Fruit fly (Drosophila melanogaster): Measurements from ENCODE around the gene ZnT63C.

The ZnT63C gene

dm6 chr3L:3343260-3343659 is 39.8 kb downstream of the ZnT63C start (continued):
- TF ChIP-seq Ets96B (tag; optimal IDR thresholded peaks at IDR 0.05) = peak; percentile 6
- peak; percentile 82 for TF ChIP-seq lz (GFP tag; optimal IDR thresholded peaks at IDR 0.05)
- peak; percentile 55 for TF ChIP-seq vri (GFP tag; optimal IDR thresholded peaks at IDR 0.05)
- peak; percentile 17 for TF ChIP-seq dsx (GFP tag; optimal IDR thresholded peaks at IDR 0.05; ENCODE audit: poor library complexity, severe bottlenecking)
- peak; percentile 65 for TF ChIP-seq Blimp-1 (GFP tag; optimal IDR thresholded peaks at IDR 0.05)
- peak; percentile 81 for TF ChIP-seq CG8632 (GFP tag; optimal IDR thresholded peaks at IDR 0.05)
- no peak; the same call in 2 of the 3 replicates for TF ChIP-seq CG8119 (GFP tag; IDR thresholded peaks at IDR 0.05)
- TF ChIP-seq Hr39 (GFP tag; optimal IDR thresholded peaks at IDR 0.05) = peak; percentile 75
- no peak for TF ChIP-seq dac (GFP tag; optimal IDR thresholded peaks at IDR 0.05)
- TF ChIP-seq acj6 (GFP tag; optimal IDR thresholded peaks at IDR 0.05) = peak; percentile 82
- peak; percentile 85 for TF ChIP-seq CG34406 (GFP tag; optimal IDR thresholded peaks at IDR 0.05)
- TF ChIP-seq CG6276 (GFP tag; optimal IDR thresholded peaks at IDR 0.05) = peak; percentile 7
- TF ChIP-seq Met (GFP tag; optimal IDR thresholded peaks at IDR 0.05) = peak; percentile 90
- no peak for TF ChIP-seq CG1621 (tag; optimal IDR thresholded peaks at IDR 0.05)
- TF ChIP-seq Sox14 (GFP tag; optimal IDR thresholded peaks at IDR 0.05) = peak; percentile 66

- peak; percentile 7 for TF ChIP-seq CG6854 (GFP tag; optimal IDR thresholded peaks at IDR 0.05)
- no peak for TF ChIP-seq dsx (GFP tag; optimal IDR thresholded peaks at IDR 0.05; ENCODE audit: poor library complexity, severe bottlenecking)
- TF ChIP-seq CG31627 (GFP tag; optimal IDR thresholded peaks at IDR 0.05) = no peak
- no peak for TF ChIP-seq Ets96B (tag; optimal IDR thresholded peaks at IDR 0.05)
- TF ChIP-seq vri (GFP tag; optimal IDR thresholded peaks at IDR 0.05) = peak; percentile 45
- TF ChIP-seq CG3032 (tag; optimal IDR thresholded peaks at IDR 0.05) = no peak
- peak; percentile 52 for TF ChIP-seq fkh (GFP tag; optimal IDR thresholded peaks at IDR 0.05)
- no peak for TF ChIP-seq Hr4 (GFP tag; optimal IDR thresholded peaks at IDR 0.05)
- TF ChIP-seq CG15336 (GFP tag; IDR thresholded peaks at IDR 0.05) = no peak
- peak; percentile 47 for TF ChIP-seq svp (GFP tag)
- no peak for TF ChIP-seq Blimp-1 (GFP tag; optimal IDR thresholded peaks at IDR 0.05)
- TF ChIP-seq CG6808 (GFP tag; optimal IDR thresholded peaks at IDR 0.05) = no peak
- TF ChIP-seq CG8319 (GFP tag; optimal IDR thresholded peaks at IDR 0.05) = no peak
- no peak for TF ChIP-seq esn (GFP tag; optimal IDR thresholded peaks at IDR 0.05)
- no peak for TF ChIP-seq CG6792 (GFP tag; optimal IDR thresholded peaks at IDR 0.05)
- TF ChIP-seq eg (GFP tag; IDR thresholded peaks at IDR 0.05) = no peak
- no peak for TF ChIP-seq CG3919 (GFP tag; optimal IDR thresholded peaks at IDR 0.05)
- TF ChIP-seq CG6276 (GFP tag; optimal IDR thresholded peaks at IDR 0.05) = no peak
Measured at dm6 chr3L:3344528-3344927, 41.0 kb downstream of the ZnT63C start.

dm6 chr3L:3346294-3346693 is 42.8 kb downstream of the ZnT63C start:
- TF ChIP-seq svp (GFP tag) (no peak), CG11762 (GFP tag; optimal IDR thresholded peaks at IDR 0.05; ENCODE audit: insufficient read depth) (no peak), acj6 (GFP tag; optimal IDR thresholded peaks at IDR 0.05) (no peak), CG6808 (GFP tag; optimal IDR thresholded peaks at IDR 0.05) (no peak), vri (GFP tag; optimal IDR thresholded peaks at IDR 0.05) (no peak), CG3919 (GFP tag; optimal IDR thresholded peaks at IDR 0.05) (no peak), fkh (GFP tag; optimal IDR thresholded peaks at IDR 0.05) (peak; percentile 24)

- TF ChIP-seq Blimp-1 (GFP tag; optimal IDR thresholded peaks at IDR 0.05) = no peak
- no peak for TF ChIP-seq Gug (GFP tag; IDR thresholded peaks at IDR 0.05)
- no peak for TF ChIP-seq CG6163 (GFP tag; IDR thresholded peaks at IDR 0.05)
- TF ChIP-seq fd85E (GFP tag; optimal IDR thresholded peaks at IDR 0.05) = no peak
- TF ChIP-seq CG4318 (GFP tag; optimal IDR thresholded peaks at IDR 0.05) = no peak
- no peak for TF ChIP-seq CG8632 (GFP tag; optimal IDR thresholded peaks at IDR 0.05)
- no peak for TF ChIP-seq svp (GFP tag)
- TF ChIP-seq fkh (GFP tag; optimal IDR thresholded peaks at IDR 0.05) = peak; percentile 31
- no peak for TF ChIP-seq CG10631 (GFP tag; optimal IDR thresholded peaks at IDR 0.05)
- TF ChIP-seq fd59A (GFP tag; optimal IDR thresholded peaks at IDR 0.05) = no peak
- peak; percentile 36; the same call in 1 of the 3 replicates for TF ChIP-seq eg (GFP tag; IDR thresholded peaks at IDR 0.05)
- no peak for TF ChIP-seq pdm3 (GFP tag; optimal IDR thresholded peaks at IDR 0.05)
- TF ChIP-seq CG6808 (GFP tag; optimal IDR thresholded peaks at IDR 0.05) = peak; percentile 6
- peak; percentile 16 for TF ChIP-seq net (GFP tag; optimal IDR thresholded peaks at IDR 0.05)
- no peak for TF ChIP-seq CG34406 (GFP tag; optimal IDR thresholded peaks at IDR 0.05)
- TF ChIP-seq vri (GFP tag; optimal IDR thresholded peaks at IDR 0.05) = peak; percentile 70
- no peak for TF ChIP-seq CG11294 (GFP tag; IDR thresholded peaks at IDR 0.05)
Measured at dm6 chr3L:3348956-3349824, 45.7 kb downstream of the ZnT63C start.

All from whole organism, prepupa.